Worm (Caenorhabditis elegans): ENCODE results near the gene nspf-3.

DNA sequence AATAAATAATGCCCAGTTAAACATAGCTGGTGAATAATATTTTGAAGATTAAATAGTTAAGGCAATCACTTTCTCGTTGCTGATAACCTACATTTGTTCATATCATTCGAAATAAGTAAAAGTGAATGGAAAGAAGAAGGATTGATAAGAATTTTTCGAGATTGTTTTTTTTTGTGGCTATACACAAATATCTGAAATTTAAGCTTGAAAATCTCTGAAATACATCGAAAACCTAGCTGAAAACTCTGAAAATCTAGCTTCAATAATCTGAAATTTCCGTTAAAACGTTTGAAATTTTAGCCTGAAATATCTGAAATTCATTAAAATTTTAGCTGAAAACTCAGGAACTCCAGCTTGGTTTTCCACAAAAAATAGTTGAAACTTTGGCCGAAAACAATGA lies 49.6 kb upstream of the nspf-3 start, which contains the start of gene T05A8.6:
- TF ChIP-seq ztf-23 (GFP tag; IDR thresholded peaks at IDR 0.05) (no peak), klf-2 (GFP tag; conservative IDR thresholded peaks at IDR 0.05) (no peak), ref-1 (GFP tag; conservative IDR thresholded peaks at IDR 0.05) (no peak), flt-1 (GFP tag; IDR thresholded peaks at IDR 0.05) (no peak), T22C8.4 (GFP tag; IDR thresholded peaks at IDR 0.05) (no peak), cog-1 (tag; optimal IDR thresholded peaks at IDR 0.05) (no peak), ztf-29 (GFP tag; IDR thresholded peaks at IDR 0.05) (no peak), tab-1 (GFP tag; IDR thresholded peaks at IDR 0.05) (no peak), med-1 (GFP tag; optimal IDR thresholded peaks at IDR 0.05; ENCODE audit: insufficient read depth) (no peak)

All from whole organism, midembryonic.